Worm (Caenorhabditis elegans) whole organism, L2 larva: Measurements from ENCODE around the gene srlf-15.
A peak's percentile ranks its signal among the peaks of the same experiment; 100 is the strongest.

Source experiments
- C34F6.9 ChIP-seq: fragments of 150-350 bp; optimal IDR thresholded peaks from 2 replicates; lab custom pipeline; 2014; ENCODE audit warnings: missing biosample characterization, missing genetic modification characterization
- R02D3.7 ChIP-seq: fragments of 150-350 bp; optimal IDR thresholded peaks from 2 replicates; lab custom pipeline; 2014; ENCODE audit warnings: missing biosample characterization, missing genetic modification characterization
- Y55F3AM.14 ChIP-seq: fragments of 200-800 bp; sonication (Bioruptor generic); optimal IDR thresholded peaks from 2 replicates; lab custom pipeline; 2018; ENCODE audit warnings: mild to moderate bottlenecking, missing genetic modification characterization, missing compliant biosample characterization
- ZK546.5 ChIP-seq: sonication (generic microtip); optimal IDR thresholded peaks from 2 replicates; lab custom pipeline; 2017; ENCODE audit warnings: missing biosample characterization, missing genetic modification characterization
- alr-1 ChIP-seq: fragments of 150-350 bp; optimal IDR thresholded peaks from 2 replicates; lab custom pipeline; 2014; ENCODE audit warnings: missing biosample characterization, missing genetic modification characterization
- aly-2 ChIP-seq: fragments of 150-350 bp; optimal IDR thresholded peaks from 2 replicates; lab custom pipeline; 2014; ENCODE audit warnings: missing biosample characterization, missing genetic modification characterization
- ama-1 ChIP-seq: fragments of 150-350 bp; optimal IDR thresholded peaks from 2 replicates; lab custom pipeline; 2018; ENCODE audit warnings: inconsistent platforms
- blmp-1 ChIP-seq: sonication (generic microtip); optimal IDR thresholded peaks from 2 replicates; lab custom pipeline; 2017; ENCODE audit warnings: missing genetic modification characterization, mild to moderate bottlenecking, missing compliant biosample characterization, antibody characterized with exemption, moderate library complexity; ENCODE audit not compliant: insufficient read depth
- ceh-16 ChIP-seq: fragments of 150-350 bp; optimal IDR thresholded peaks from 2 replicates; lab custom pipeline; 2014; ENCODE audit warnings: missing biosample characterization, missing genetic modification characterization
- crh-2 ChIP-seq: sonication (generic microtip); optimal IDR thresholded peaks from 2 replicates; lab custom pipeline; 2017; ENCODE audit warnings: missing biosample characterization, missing genetic modification characterization
- elt-1 ChIP-seq: fragments of 150-350 bp; optimal IDR thresholded peaks from 2 replicates; lab custom pipeline; 2014; ENCODE audit warnings: missing biosample characterization, missing genetic modification characterization
- elt-3 ChIP-seq: sonication (generic microtip); optimal IDR thresholded peaks from 2 replicates; lab custom pipeline; 2017; ENCODE audit warnings: missing biosample characterization, missing genetic modification characterization
- fos-1 ChIP-seq: fragments of 150-350 bp; optimal IDR thresholded peaks from 2 replicates; lab custom pipeline; 2014; ENCODE audit warnings: missing biosample characterization, missing genetic modification characterization
- gmeb-1 ChIP-seq: fragments of 150-350 bp; optimal IDR thresholded peaks from 2 replicates; lab custom pipeline; 2014; ENCODE audit warnings: missing biosample characterization, missing genetic modification characterization
- lin-13 ChIP-seq: fragments of 150-350 bp; optimal IDR thresholded peaks from 2 replicates; lab custom pipeline; 2014; ENCODE audit warnings: missing biosample characterization, missing genetic modification reagents, missing genetic modification characterization
- lsy-2 ChIP-seq, 2 experiments: fragments of 150-350 bp in 1 of 2; sonication (generic microtip) in 1 of 2; optimal IDR thresholded peaks; 2 replicates each; lab custom pipeline; 2014 to 2017; ENCODE audit warnings: missing biosample characterization in 2 of 2, missing genetic modification characterization in 2 of 2
- mab-5 ChIP-seq: fragments of 150-350 bp; optimal IDR thresholded peaks from 2 replicates; lab custom pipeline; 2014; ENCODE audit warnings: missing biosample characterization, missing genetic modification characterization
- mdl-1 ChIP-seq, 2 experiments: fragments of 150-350 bp in 1 of 2; sonication (generic microtip) in 1 of 2; optimal IDR thresholded peaks; 2 replicates each; lab custom pipeline; 2017; ENCODE audit warnings: missing biosample characterization in 2 of 2, missing genetic modification characterization in 2 of 2
- nhr-10 ChIP-seq: sonication (generic microtip); optimal IDR thresholded peaks from 2 replicates; lab custom pipeline; 2017; ENCODE audit warnings: missing biosample characterization, missing genetic modification characterization
- nhr-11 ChIP-seq: fragments of 150-350 bp; optimal IDR thresholded peaks from 2 replicates; lab custom pipeline; 2014; ENCODE audit warnings: missing biosample characterization, missing genetic modification characterization
- nhr-12 ChIP-seq: fragments of 150-350 bp; optimal IDR thresholded peaks from 2 replicates; lab custom pipeline; 2014; ENCODE audit warnings: missing biosample characterization, missing genetic modification characterization
- nhr-129 ChIP-seq: fragments of 150-350 bp; optimal IDR thresholded peaks from 2 replicates; lab custom pipeline; 2014; ENCODE audit warnings: missing biosample characterization, missing genetic modification characterization
- nhr-21 ChIP-seq: fragments of 150-350 bp; optimal IDR thresholded peaks from 2 replicates; lab custom pipeline; 2014; ENCODE audit warnings: missing biosample characterization, missing genetic modification characterization
- nhr-237 ChIP-seq: fragments of 150-350 bp; optimal IDR thresholded peaks from 2 replicates; lab custom pipeline; 2014; ENCODE audit warnings: missing biosample characterization, missing genetic modification characterization
- nhr-25 ChIP-seq: fragments of 150-350 bp; sonication (generic microtip); optimal IDR thresholded peaks from 3 replicates; lab custom pipeline; 2014; ENCODE audit warnings: missing biosample characterization, missing genetic modification characterization
- nhr-6 ChIP-seq: fragments of 150-350 bp; optimal IDR thresholded peaks from 2 replicates; lab custom pipeline; 2014; ENCODE audit warnings: missing biosample characterization, missing genetic modification characterization
- peb-1 ChIP-seq: fragments of 150-350 bp; optimal IDR thresholded peaks from 2 replicates; lab custom pipeline; 2014; ENCODE audit warnings: missing biosample characterization, missing genetic modification characterization
- sem-4 ChIP-seq: fragments of 150-350 bp; optimal IDR thresholded peaks from 2 replicates; lab custom pipeline; 2014; ENCODE audit warnings: missing biosample characterization, missing genetic modification reagents, missing genetic modification characterization
- skn-1 ChIP-seq: sonication (generic microtip); optimal IDR thresholded peaks from 2 replicates; lab custom pipeline; 2017; ENCODE audit warnings: missing biosample characterization, missing genetic modification characterization
- sma-3 ChIP-seq: sonication (generic microtip); optimal IDR thresholded peaks from 2 replicates; lab custom pipeline; 2016; ENCODE audit warnings: missing genetic modification reagents, missing genetic modification characterization, missing compliant biosample characterization
- sma-9 ChIP-seq, 2 experiments: fragments of 150-350 bp in 1 of 2; sonication (generic microtip) in 1 of 2; optimal IDR thresholded peaks; 2 replicates each; lab custom pipeline; 2014 to 2016; ENCODE audit warnings: missing genetic modification characterization in 2 of 2, mild to moderate bottlenecking in 1 of 2, missing biosample characterization in 1 of 2, missing compliant biosample characterization in 1 of 2, missing genetic modification reagents in 1 of 2, moderate library complexity in 1 of 2
- unc-39 ChIP-seq: fragments of 150-350 bp; optimal IDR thresholded peaks from 2 replicates; lab custom pipeline; 2014; ENCODE audit warnings: missing biosample characterization, missing genetic modification characterization
- ztf-1 ChIP-seq: fragments of 200-800 bp; sonication (Bioruptor generic); conservative IDR thresholded peaks from 2 replicates; pipeline ENCODE4 v1.3.6; 2022; ENCODE audit warnings: missing genetic modification characterization, missing compliant biosample characterization
- ztf-11 ChIP-seq: sonication (generic microtip); optimal IDR thresholded peaks from 2 replicates; lab custom pipeline; 2017; ENCODE audit warnings: missing biosample characterization, missing genetic modification characterization
- ztf-4 ChIP-seq: fragments of 150-350 bp; optimal IDR thresholded peaks from 2 replicates; lab custom pipeline; 2014; ENCODE audit warnings: missing biosample characterization, missing genetic modification characterization

The srlf-15 gene

ce11 chrII:11042878-11043331 lies 7.0 kb downstream of the srlf-15 start (continued):
- TF ChIP-seq gmeb-1 (peak; percentile 29), nhr-237 (tag; lab: Kevin White, UChicago) (no peak), peb-1 (no peak), nhr-25 (tag; lab: Kevin White, UChicago) (peak; percentile 59), fos-1 (tag; lab: Kevin White, UChicago) (peak; percentile 38), R02D3.7 (no peak), nhr-6 (no peak), mdl-1 (tag; optimal IDR thresholded peaks at IDR 0.05; lab: Kevin White, UChicago) (peak; percentile 42 to 47), elt-3 (tag; lab: Kevin White, UChicago) (no peak)

- TF ChIP-seq nhr-129 (tag; lab: Kevin White, UChicago) (peak; percentile 48), sma-9 (GFP tag; optimal IDR thresholded peaks at IDR 0.05; lab: Kevin White, UChicago) (peak; percentile 34), sma-9 (tag; optimal IDR thresholded peaks at IDR 0.05; lab: Kevin White, UChicago) (no peak), ceh-16 (tag; lab: Kevin White, UChicago) (peak; percentile 33), Y55F3AM.14 (no peak)
Observed at ce11 chrII:11043546-11044192, 7.8 kb downstream of the srlf-15 start.

- TF ChIP-seq nhr-10 (tag; lab: Kevin White, UChicago): no peak
- no peak for TF ChIP-seq crh-2 (tag; lab: Kevin White, UChicago)
- TF ChIP-seq unc-39 (tag; lab: Kevin White, UChicago): no peak
- TF ChIP-seq ama-1 (lab: Kevin White, UChicago): no peak
- no peak for TF ChIP-seq lsy-2 (tag; optimal IDR thresholded peaks at IDR 0.05; lab: Kevin White, UChicago)
- TF ChIP-seq nhr-12 (tag; lab: Kevin White, UChicago): no peak
- TF ChIP-seq blmp-1 (tag; lab: Kevin White, UChicago): no peak
- no peak for TF ChIP-seq mab-5
- TF ChIP-seq ztf-4 (tag; lab: Kevin White, UChicago): no peak
- TF ChIP-seq fos-1 (tag; lab: Kevin White, UChicago): no peak
- TF ChIP-seq sem-4: no peak
- TF ChIP-seq, all 48 proteins: peak for 0
Observed at ce11 chrII:11044193-11044568, 8.3 kb downstream of the srlf-15 start.

DNA sequence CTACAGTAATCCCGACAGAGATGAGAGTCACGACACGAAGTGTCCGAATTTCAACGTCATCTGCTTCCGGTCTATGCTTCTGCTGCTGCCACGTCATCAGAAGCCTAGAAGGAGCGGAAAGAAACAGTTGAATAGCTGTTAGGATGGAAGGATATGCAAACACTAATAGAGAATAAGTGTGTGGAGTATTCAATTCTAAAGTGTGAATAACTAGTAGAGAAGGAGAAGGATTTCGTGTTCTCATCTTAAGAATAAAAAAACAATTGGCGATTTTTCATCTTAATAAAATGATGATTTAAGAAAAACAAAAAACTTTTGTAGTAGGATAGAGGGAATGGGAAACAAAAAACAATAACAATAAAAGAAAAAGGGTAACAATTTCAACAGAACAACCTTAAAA lies 10.0 kb downstream of the srlf-15 start, which contains the start of gene col-83:
TSS of gene col-83 (minus strand) at position 101 of the 400 bp plus-strand sequence.
- TF ChIP-seq skn-1 (tag; lab: Kevin White, UChicago) (no peak), lin-13 (no peak), nhr-21 (tag; lab: Kevin White, UChicago) (no peak), gmeb-1 (no peak)

ce11 chrII:11048930-11049329 lies 13.1 kb downstream of the srlf-15 start, which contains the start of gene F33A8.4:
F33A8.4 (minus strand) TSS chrII:11049030.
- TF ChIP-seq ama-1 (lab: Kevin White, UChicago) (no peak), ztf-1 (no peak), nhr-11 (tag; lab: Kevin White, UChicago) (no peak), aly-2 (tag; lab: Kevin White, UChicago) (no peak), C34F6.9 (tag; lab: Kevin White, UChicago) (no peak), nhr-6 (no peak), sma-3 (GFP tag; lab: Kevin White, UChicago) (no peak), sma-9 (GFP tag; optimal IDR thresholded peaks at IDR 0.05; lab: Kevin White, UChicago) (no peak), sma-9 (tag; optimal IDR thresholded peaks at IDR 0.05; lab: Kevin White, UChicago) (no peak), blmp-1 (tag; lab: Kevin White, UChicago) (no peak), elt-1 (tag; lab: Kevin White, UChicago) (no peak), alr-1 (no peak), ZK546.5 (tag; lab: Kevin White, UChicago) (no peak), ztf-11 (tag; lab: Kevin White, UChicago) (no peak), lin-13 (no peak)
